Worm (Caenorhabditis elegans): ENCODE measurements around the gene C15F1.8.

The C15F1.8 gene

DNA sequence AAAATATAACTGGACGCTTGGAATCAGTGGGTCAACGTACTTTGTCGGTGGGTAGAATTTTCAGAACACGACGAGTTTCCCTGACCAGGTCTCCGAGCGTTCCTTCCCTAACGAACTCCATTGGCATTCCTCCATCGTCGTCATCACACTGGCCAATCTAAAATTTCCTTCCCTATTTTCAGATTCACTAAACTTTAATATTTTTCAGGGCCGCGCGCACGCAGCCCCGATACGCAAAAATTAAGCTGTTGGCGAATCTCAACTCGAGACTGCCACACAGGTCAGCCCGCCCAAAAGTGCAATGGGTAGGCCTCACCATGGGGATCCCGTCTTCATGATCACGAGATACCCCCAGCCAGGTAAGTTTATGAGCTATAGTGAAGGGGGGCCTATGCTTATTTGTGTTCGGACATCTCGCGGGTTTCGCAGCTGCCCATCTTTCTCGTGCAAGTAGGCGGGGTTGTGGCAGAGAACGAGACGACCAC, 9.4 kb downstream of the C15F1.8 start (continued):
- TF ChIP-seq skn-1 (tag; optimal IDR thresholded peaks at IDR 0.05) (no peak), ceh-28 (tag; optimal IDR thresholded peaks at IDR 0.05) (no peak), Y75B8A.6 (GFP tag; IDR thresholded peaks at IDR 0.05) (no peak), pha-4 (GFP tag; IDR thresholded peaks at IDR 0.05) (peak; percentile 70; the same call in 1 of the 2 replicates), pha-4 (tag; optimal IDR thresholded peaks at IDR 0.05) (no peak), lim-7 (GFP tag; IDR thresholded peaks at IDR 0.05) (0 out of 2 replicates have a peak, but pooled peaks have one; percentile 5), hlh-11 (tag; optimal IDR thresholded peaks at IDR 0.05) (peak; percentile 82), Y48G9A.11 (GFP tag; IDR thresholded peaks at IDR 0.05) (peak; percentile 91), ceh-82 (tag; optimal IDR thresholded peaks at IDR 0.05) (no peak), nhr-25 (tag; optimal IDR thresholded peaks at IDR 0.05; ENCODE audit: borderline replicate concordance, insufficient read depth) (peak; percentile 83), ztf-7 (tag; optimal IDR thresholded peaks at IDR 0.05) (no peak), aha-1 (tag) (peak; percentile 86), snpc-4 (tag; optimal IDR thresholded peaks at IDR 0.05) (peak; percentile 88), mdt-29 (GFP tag; IDR thresholded peaks at IDR 0.05) (peak; percentile 55; the same call in 1 of the 2 replicates), mes-2 (tag; optimal IDR thresholded peaks at IDR 0.05; ENCODE audit: poor library complexity, severe bottlenecking) (peak; percentile 82), lsy-2 (tag; optimal IDR thresholded peaks at IDR 0.05) (peak in 1 of 2 experiments; percentile 69), dve-1 (tag; optimal IDR thresholded peaks at IDR 0.05; ENCODE audit: insufficient read depth) (peak; percentile 81), zip-11 (GFP tag; IDR thresholded peaks at IDR 0.05) (no peak), arid-1 (GFP tag; conservative IDR thresholded peaks at IDR 0.05) (peak; percentile 77), sdz-12 (GFP tag; optimal IDR thresholded peaks at IDR 0.05) (no peak), F44E2.7 (GFP tag; IDR thresholded peaks at IDR 0.05) (no peak), zfp-3 (GFP tag; conservative IDR thresholded peaks at IDR 0.05) (no peak), unc-62 (GFP tag; optimal IDR thresholded peaks at IDR 0.05 in 1 of 2) (peak in 1 of 2 experiments; percentile 69), unc-62 (tag; optimal IDR thresholded peaks at IDR 0.05) (no peak), mep-1 (tag; optimal IDR thresholded peaks at IDR 0.05) (peak; percentile 83), nhr-102 (tag; optimal IDR thresholded peaks at IDR 0.05) (peak; percentile 91), dmd-8 (GFP tag; IDR thresholded peaks at IDR 0.05) (0 out of 2 replicates have a peak, but pooled peaks have one; percentile 40), dmd-9 (GFP tag; IDR thresholded peaks at IDR 0.05) (no peak), F26F4.8 (GFP tag; conservative IDR thresholded peaks at IDR 0.05) (no peak), lir-3 (tag; optimal IDR thresholded peaks at IDR 0.05) (peak; percentile 2), lin-39 (tag; optimal IDR thresholded peaks at IDR 0.05) (no peak), ceh-44 (GFP tag; IDR thresholded peaks at IDR 0.05) (peak; percentile 80), daf-16 (GFP tag; optimal IDR thresholded peaks at IDR 0.05) (peak; percentile 60 to 90), daf-16 (tag; optimal IDR thresholded peaks at IDR 0.05) (peak; percentile 63), spr-1 (tag; optimal IDR thresholded peaks at IDR 0.05) (peak; percentile 68), vab-7 (GFP tag; IDR thresholded peaks at IDR 0.05) (peak; percentile 60; the same call in 1 of the 2 replicates), php-3 (GFP tag; IDR thresholded peaks at IDR 0.05) (peak; percentile 63; the same call in 1 of the 2 replicates), lin-13 (GFP tag; optimal IDR thresholded peaks at IDR 0.05) (peak; percentile 68), nhr-237 (tag; optimal IDR thresholded peaks at IDR 0.05) (no peak), ZK546.5 (tag; optimal IDR thresholded peaks at IDR 0.05) (no peak), ctbp-1 (GFP tag; IDR thresholded peaks at IDR 0.05) (peak; percentile 58), Y105C5A.15 (GFP tag; IDR thresholded peaks at IDR 0.05) (no peak), cey-2 (tag; optimal IDR thresholded peaks at IDR 0.05; ENCODE audit: borderline replicate concordance, insufficient read depth) (no peak), nhr-76 (tag; optimal IDR thresholded peaks at IDR 0.05) (no peak), fos-1 (tag; optimal IDR thresholded peaks at IDR 0.05) (no peak), hlh-30 (tag; optimal IDR thresholded peaks at IDR 0.05; ENCODE audit: insufficient read depth) (peak; percentile 91), tra-1 (GFP tag; IDR thresholded peaks at IDR 0.05) (peak; percentile 55; the same call in 1 of the 2 replicates), ces-1 (GFP tag; optimal IDR thresholded peaks at IDR 0.05) (no peak), lin-38 (GFP tag; IDR thresholded peaks at IDR 0.05) (peak; percentile 72), ceh-32 (tag; optimal IDR thresholded peaks at IDR 0.05; ENCODE audit: poor library complexity) (no peak)
